Worm (Caenorhabditis elegans): ENCODE results near the gene wrt-3.

DNA sequence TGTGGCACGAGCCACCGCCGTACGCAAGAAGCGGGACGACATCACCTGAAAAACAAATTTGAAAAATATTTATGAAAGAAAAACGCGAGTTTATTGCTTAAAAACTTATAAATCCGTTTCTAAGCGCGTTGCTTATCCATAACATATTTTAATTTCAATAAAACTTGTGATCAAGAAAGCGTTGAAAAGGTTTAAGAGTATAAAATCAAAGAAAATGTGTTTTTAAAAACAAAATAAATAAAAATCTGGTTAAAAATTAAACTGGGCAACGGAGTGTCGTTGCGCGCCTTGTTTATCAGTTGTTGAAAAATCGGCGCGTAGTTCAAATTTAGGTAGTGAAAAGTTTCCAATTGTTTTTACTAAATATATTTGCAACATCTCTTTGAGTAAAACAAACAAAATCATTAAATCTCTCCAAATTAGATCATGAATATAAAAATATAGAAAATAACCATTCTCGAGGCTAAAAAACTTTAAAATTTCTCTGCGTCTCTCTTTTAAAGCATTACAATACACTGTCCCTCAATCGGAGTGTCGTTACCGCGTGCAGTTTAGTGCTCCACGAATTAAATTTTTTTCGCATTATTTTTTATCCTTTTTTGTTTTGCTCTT lies 47.7 kb upstream of the wrt-3 start, which contains the start of gene ndua-5:
- TF ChIP-seq pes-1 (GFP tag; IDR thresholded peaks at IDR 0.05) (no peak), flt-1 (GFP tag; IDR thresholded peaks at IDR 0.05) (no peak), ceh-36 (tag; optimal IDR thresholded peaks at IDR 0.05) (no peak), tbx-11 (GFP tag; IDR thresholded peaks at IDR 0.05) (no peak), aly-1 (tag; optimal IDR thresholded peaks at IDR 0.05) (no peak), ama-1 (optimal IDR thresholded peaks at IDR 0.05) (no peak), scrt-1 (GFP tag; IDR thresholded peaks at IDR 0.05) (no peak), B0310.2 (tag; optimal IDR thresholded peaks at IDR 0.05) (no peak), hmg-4 (GFP tag; optimal IDR thresholded peaks at IDR 0.05) (no peak), F13C5.2 (tag; optimal IDR thresholded peaks at IDR 0.05) (peak; percentile 11)

Data from whole organism, early embryonic.